Worm (Caenorhabditis elegans) whole organism, young adult: ENCODE results near the gene mars-1.

Experiments
- C17E4.6 ChIP-seq: fragments of 200-800 bp; sonication (Bioruptor generic); IDR thresholded peaks from 2 replicates; pipeline ENCODE4 v1.3.6; 2022; ENCODE audit warnings: missing genetic modification reagents, missing genetic modification characterization, missing compliant biosample characterization
- K12H6.12 ChIP-seq: fragments of 200-800 bp; sonication (Bioruptor generic); optimal IDR thresholded peaks from 2 replicates; lab custom pipeline; 2018; ENCODE audit warnings: mild to moderate bottlenecking, missing genetic modification characterization, missing compliant biosample characterization
- T26A5.8 ChIP-seq: sonication (generic microtip); optimal IDR thresholded peaks from 2 replicates; lab custom pipeline; 2016; ENCODE audit warnings: missing genetic modification characterization, missing compliant biosample characterization
- Y53G8AR.9 ChIP-seq: fragments of 200-800 bp; sonication (Bioruptor generic); conservative IDR thresholded peaks from 2 replicates; pipeline ENCODE4 v1.3.6; 2022; ENCODE audit warnings: missing genetic modification reagents, missing genetic modification characterization, missing compliant biosample characterization
- Y56A3A.18 ChIP-seq: fragments of 200-800 bp; sonication (Bioruptor generic); IDR thresholded peaks from 2 replicates; pipeline ENCODE4 v1.3.6; 2022; ENCODE audit warnings: missing genetic modification reagents, missing genetic modification characterization, missing compliant biosample characterization
- Y95B8A.8 ChIP-seq: fragments of 200-800 bp; sonication (Bioruptor generic); IDR thresholded peaks from 2 replicates; pipeline ENCODE4 v1.3.6; 2022; ENCODE audit warnings: missing genetic modification reagents, missing genetic modification characterization, missing compliant biosample characterization
- akir-1 ChIP-seq: fragments of 200-800 bp; sonication (Bioruptor generic); optimal IDR thresholded peaks from 2 replicates; lab custom pipeline; 2018; ENCODE audit warnings: mild to moderate bottlenecking, missing genetic modification characterization, moderate library complexity, missing compliant biosample characterization
- ama-1 ChIP-seq, 3 experiments: fragments of 150-350 bp in 1 of 3; sonication (generic microtip) in 2 of 3; optimal IDR thresholded peaks; 2 replicates each; lab custom pipeline; 2014 to 2018; ENCODE audit warnings: missing biosample characterization in 2 of 3, missing genetic modification characterization in 2 of 3, missing genetic modification reagents in 2 of 3
- atf-7 ChIP-seq: sonication (generic microtip); optimal IDR thresholded peaks from 2 replicates; lab custom pipeline; 2017; ENCODE audit warnings: mild to moderate bottlenecking, missing genetic modification characterization, missing compliant biosample characterization
- athp-1 ChIP-seq: sonication (generic microtip); optimal IDR thresholded peaks from 2 replicates; lab custom pipeline; 2017; ENCODE audit warnings: mild to moderate bottlenecking, missing genetic modification characterization, missing compliant biosample characterization
- attf-5 ChIP-seq: fragments of 200-800 bp; sonication (Bioruptor generic); optimal IDR thresholded peaks from 2 replicates; lab custom pipeline; 2018; ENCODE audit warnings: mild to moderate bottlenecking, missing genetic modification characterization, missing compliant biosample characterization
- bed-1 ChIP-seq: fragments of 200-800 bp; sonication (Bioruptor generic); IDR thresholded peaks from 2 replicates; pipeline ENCODE4 v1.3.6; 2022; ENCODE audit warnings: missing genetic modification reagents, missing genetic modification characterization, missing compliant biosample characterization
- cebp-1 ChIP-seq, 2 experiments: fragments of 200-800 bp in 1 of 2; sonication (Bioruptor generic) in 1 of 2; sonication (generic microtip) in 1 of 2; IDR thresholded peaks in 1 of 2; optimal IDR thresholded peaks in 1 of 2; 2 replicates each; pipeline versions ENCODE4 v1.3.6 to Lab custom; 2017 to 2022; ENCODE audit warnings: missing compliant biosample characterization in 2 of 2, missing genetic modification characterization in 2 of 2, mild to moderate bottlenecking in 1 of 2, missing genetic modification reagents in 1 of 2, moderate library complexity in 1 of 2
- ceh-100 ChIP-seq: fragments of 200-800 bp; sonication (Bioruptor generic); IDR thresholded peaks from 2 replicates; pipeline ENCODE4 v1.3.6; 2022; ENCODE audit warnings: missing genetic modification reagents, missing genetic modification characterization, missing compliant biosample characterization
- ceh-27 ChIP-seq: fragments of 200-800 bp; sonication (Bioruptor generic); optimal IDR thresholded peaks from 2 replicates; lab custom pipeline; 2018; ENCODE audit warnings: mild to moderate bottlenecking, missing genetic modification characterization, moderate library complexity, missing compliant biosample characterization
- chd-7 ChIP-seq: sonication (generic microtip); optimal IDR thresholded peaks from 2 replicates; lab custom pipeline; 2016; ENCODE audit warnings: mild to moderate bottlenecking, missing genetic modification characterization, moderate library complexity, missing compliant biosample characterization
- dox-1 ChIP-seq: fragments of 200-800 bp; sonication (Bioruptor generic); IDR thresholded peaks from 2 replicates; pipeline ENCODE4 v1.3.6; 2022; ENCODE audit warnings: missing genetic modification reagents, missing genetic modification characterization, missing compliant biosample characterization
- efl-1 ChIP-seq: fragments of 150-350 bp; optimal IDR thresholded peaks from 2 replicates; lab custom pipeline; 2014; ENCODE audit warnings: missing biosample characterization, missing genetic modification reagents, missing genetic modification characterization
- ets-4 ChIP-seq: fragments of 200-800 bp; sonication (Bioruptor generic); optimal IDR thresholded peaks from 2 replicates; lab custom pipeline; 2018; ENCODE audit warnings: mild to moderate bottlenecking, missing genetic modification characterization, missing compliant biosample characterization
- fkh-3 ChIP-seq: sonication (generic microtip); optimal IDR thresholded peaks from 2 replicates; lab custom pipeline; 2016; ENCODE audit warnings: mild to moderate bottlenecking, missing genetic modification characterization, missing compliant biosample characterization
- hlh-26 ChIP-seq: fragments of 200-800 bp; sonication (Bioruptor generic); conservative IDR thresholded peaks from 2 replicates; pipeline ENCODE4 v1.3.6; 2022; ENCODE audit warnings: missing genetic modification reagents, missing genetic modification characterization, missing compliant biosample characterization
- hmg-1.2 ChIP-seq: fragments of 200-800 bp; sonication (Bioruptor generic); IDR thresholded peaks from 2 replicates; pipeline ENCODE4 v1.3.6; 2022; ENCODE audit warnings: missing genetic modification reagents, missing genetic modification characterization, missing compliant biosample characterization
- hmg-20 ChIP-seq: fragments of 200-800 bp; sonication (Bioruptor generic); IDR thresholded peaks from 2 replicates; pipeline ENCODE4 v1.3.6; 2022; ENCODE audit warnings: missing genetic modification reagents, missing genetic modification characterization, missing compliant biosample characterization
- hsf-1 ChIP-seq: fragments of 200-800 bp; sonication (Bioruptor generic); IDR thresholded peaks from 2 replicates; pipeline ENCODE4 v1.3.6; 2022; ENCODE audit warnings: missing genetic modification reagents, missing genetic modification characterization, missing compliant biosample characterization
- let-607 ChIP-seq, 2 experiments: fragments of 200-800 bp in 1 of 2; sonication (Bioruptor generic) in 1 of 2; sonication (generic microtip) in 1 of 2; optimal IDR thresholded peaks; 2 replicates each; lab custom pipeline; 2016 to 2018; ENCODE audit warnings: mild to moderate bottlenecking in 2 of 2, missing compliant biosample characterization in 2 of 2, missing genetic modification characterization in 2 of 2, moderate library complexity in 2 of 2, missing genotype in 1 of 2
- lin-26 ChIP-seq: fragments of 200-800 bp; sonication (Bioruptor generic); IDR thresholded peaks from 2 replicates; pipeline ENCODE4 v1.3.6; 2022; ENCODE audit warnings: missing genetic modification reagents, missing genetic modification characterization, missing compliant biosample characterization
- madf-10 ChIP-seq: sonication (generic microtip); optimal IDR thresholded peaks from 2 replicates; lab custom pipeline; 2016; ENCODE audit warnings: mild to moderate bottlenecking, missing genetic modification characterization, missing compliant biosample characterization
- mcd-1 ChIP-seq: fragments of 200-800 bp; sonication (Bioruptor generic); IDR thresholded peaks from 2 replicates; pipeline ENCODE4 v1.3.6; 2022; ENCODE audit warnings: missing genetic modification reagents, missing genetic modification characterization, missing compliant biosample characterization
- mel-28 ChIP-seq: sonication (generic microtip); optimal IDR thresholded peaks from 2 replicates; lab custom pipeline; 2016; ENCODE audit warnings: borderline replicate concordance, mild to moderate bottlenecking, missing genetic modification characterization, missing compliant biosample characterization
- nfya-1 ChIP-seq: sonication (generic microtip); optimal IDR thresholded peaks from 2 replicates; lab custom pipeline; 2017; ENCODE audit warnings: antibody characterized with exemption, missing compliant biosample characterization, missing genetic modification characterization, borderline replicate concordance; ENCODE audit not compliant: insufficient read depth
- nhr-120 ChIP-seq: fragments of 200-800 bp; sonication (Bioruptor generic); IDR thresholded peaks from 2 replicates; pipeline ENCODE4 v1.3.6; 2022; ENCODE audit warnings: missing genetic modification characterization, missing compliant biosample characterization
- nhr-27 ChIP-seq: fragments of 200-800 bp; sonication (Bioruptor generic); optimal IDR thresholded peaks from 2 replicates; lab custom pipeline; 2018; ENCODE audit warnings: mild to moderate bottlenecking, missing genetic modification characterization, moderate library complexity, missing compliant biosample characterization
- nhr-80 ChIP-seq: sonication (generic microtip); optimal IDR thresholded peaks from 2 replicates; lab custom pipeline; 2016; ENCODE audit warnings: missing genetic modification characterization, missing compliant biosample characterization
- pbrm-1 ChIP-seq: fragments of 200-800 bp; sonication (Bioruptor generic); IDR thresholded peaks from 2 replicates; pipeline ENCODE4 v1.3.6; 2022; ENCODE audit warnings: missing genetic modification reagents, missing genetic modification characterization, missing compliant biosample characterization
- pha-4 ChIP-seq: fragments of 150-350 bp; sonication (generic microtip); optimal IDR thresholded peaks from 2 replicates; lab custom pipeline; 2014; ENCODE audit warnings: missing biosample characterization, missing genetic modification reagents, missing genetic modification characterization
- rec-8 ChIP-seq, 2 experiments: sonication (generic microtip); optimal IDR thresholded peaks; 2 replicates each; lab custom pipeline; 2016; ENCODE audit warnings: mild to moderate bottlenecking in 2 of 2, missing genetic modification characterization in 2 of 2, missing genetic modification reagents in 2 of 2, missing genotype in 2 of 2, missing biosample characterization in 1 of 2, missing compliant biosample characterization in 1 of 2, moderate library complexity in 1 of 2
- repo-1 ChIP-seq: sonication (generic microtip); optimal IDR thresholded peaks from 2 replicates; lab custom pipeline; 2017; ENCODE audit warnings: mild to moderate bottlenecking, missing genetic modification characterization, missing compliant biosample characterization
- rpc-1 ChIP-seq, 2 experiments: fragments of 150-350 bp in 1 of 2; sonication (generic microtip) in 1 of 2; optimal IDR thresholded peaks; 2 replicates each; lab custom pipeline; 2014 to 2018; ENCODE audit warnings: missing biosample characterization in 1 of 2, missing genetic modification characterization in 1 of 2, missing genetic modification reagents in 1 of 2, missing genotype in 1 of 2
- snpc-4 ChIP-seq, 5 experiments: fragments of 150-350 bp in 1 of 5; sonication (generic microtip) in 4 of 5; optimal IDR thresholded peaks; 2 replicates each; lab custom pipeline; 2014 to 2018; ENCODE audit warnings: missing genetic modification characterization in 5 of 5, missing biosample characterization in 3 of 5, antibody characterized with exemption in 2 of 5, mild to moderate bottlenecking in 2 of 5, missing compliant biosample characterization in 2 of 5, missing genotype in 2 of 5, moderate library complexity in 2 of 5, missing genetic modification reagents in 1 of 5
- somi-1 ChIP-seq: fragments of 200-800 bp; sonication (Bioruptor generic); optimal IDR thresholded peaks from 2 replicates; lab custom pipeline; 2018; ENCODE audit warnings: mild to moderate bottlenecking, missing genetic modification characterization, missing compliant biosample characterization
- sptf-2 ChIP-seq: fragments of 200-800 bp; sonication (Bioruptor generic); optimal IDR thresholded peaks from 2 replicates; lab custom pipeline; 2018; ENCODE audit warnings: mild to moderate bottlenecking, missing genetic modification characterization, missing compliant biosample characterization
- tbp1 ChIP-seq: fragments of 200-800 bp; sonication (Bioruptor generic); optimal IDR thresholded peaks from 2 replicates; lab custom pipeline; 2018; ENCODE audit warnings: mild to moderate bottlenecking, missing genetic modification characterization, missing compliant biosample characterization
- zfh-2 ChIP-seq: fragments of 200-800 bp; sonication (Bioruptor generic); conservative IDR thresholded peaks from 2 replicates; pipeline ENCODE4 v1.3.6; 2022; ENCODE audit warnings: missing genetic modification reagents, missing genetic modification characterization, missing compliant biosample characterization
- zim-3 ChIP-seq: sonication (generic microtip); optimal IDR thresholded peaks from 2 replicates; lab custom pipeline; 2017; ENCODE audit warnings: mild to moderate bottlenecking, missing genetic modification characterization, moderate library complexity, missing compliant biosample characterization
- ztf-28 ChIP-seq: fragments of 200-800 bp; sonication (Bioruptor generic); IDR thresholded peaks from 2 replicates; pipeline ENCODE4 v1.3.6; 2022; ENCODE audit warnings: missing genetic modification reagents, missing genetic modification characterization, missing compliant biosample characterization

mars-1 gene

DNA sequence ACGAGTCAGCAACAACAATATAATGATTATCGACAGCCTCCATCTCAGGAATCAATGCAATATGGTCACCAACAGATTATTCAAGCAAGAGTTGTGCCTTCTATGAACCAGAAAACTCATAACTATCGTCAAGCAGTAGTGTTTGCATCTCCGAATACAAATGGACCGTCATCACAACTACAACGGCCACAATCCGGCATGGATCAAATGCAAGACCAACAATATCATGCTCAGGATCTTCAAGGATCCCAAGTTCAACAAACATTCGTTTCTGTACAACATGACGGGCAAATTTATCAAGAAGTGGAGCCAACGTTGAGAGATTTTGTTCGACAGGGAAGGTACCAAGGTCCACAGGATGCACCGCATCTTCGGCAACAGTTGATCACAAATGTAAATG lies 38.2 kb downstream of the mars-1 start:
- TF ChIP-seq nfya-1 (no peak), zim-3 (tag; lab: Kevin White, UChicago) (no peak), Y56A3A.18 (GFP tag; lab: Robert Waterston, UW) (no peak), ceh-100 (GFP tag; lab: Robert Waterston, UW) (no peak), lin-26 (GFP tag; lab: Robert Waterston, UW) (no peak), mel-28 (tag; lab: Kevin White, UChicago) (no peak), chd-7 (tag; lab: Kevin White, UChicago) (no peak), nhr-27 (tag; lab: Kevin White, UChicago) (no peak), rec-8 (tag; optimal IDR thresholded peaks at IDR 0.05; lab: Kevin White, UChicago) (no peak), pha-4 (tag; lab: Kevin White, UChicago) (no peak), hsf-1 (no peak), madf-10 (tag; lab: Kevin White, UChicago) (no peak), bed-1 (no peak), ets-4 (GFP tag; lab: Kevin White, UChicago) (no peak)

DNA sequence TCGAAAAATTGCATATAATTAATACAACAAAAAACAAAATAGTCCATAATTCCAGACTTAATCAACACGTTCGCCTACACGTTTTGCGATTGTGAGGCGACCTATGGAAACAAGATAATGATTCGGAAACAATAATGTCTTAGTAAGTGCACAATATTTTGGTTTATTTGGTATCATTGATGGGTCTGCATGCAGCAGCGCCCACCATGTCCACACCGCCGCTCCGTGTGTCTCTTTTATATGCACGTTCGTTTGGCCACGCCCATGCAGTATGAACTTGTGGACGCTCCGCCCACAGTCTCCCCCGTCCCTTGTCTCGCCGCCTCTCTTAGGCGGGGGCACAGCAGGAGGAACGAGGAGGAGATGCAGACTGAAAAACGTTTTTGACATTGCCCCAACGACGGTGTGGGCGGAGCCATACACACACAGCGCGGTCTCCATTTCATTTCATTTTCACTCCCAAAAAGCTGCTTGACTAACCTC lies 41.1 kb downstream of the mars-1 start, which contains the start of gene mig-38:
Gene mig-38, plus strand, starts transcription at position 54 of the 483 bp plus-strand sequence.
- TF ChIP-seq efl-1 (GFP tag; lab: Kevin White, UChicago) (no peak), hmg-1.2 (GFP tag; lab: Robert Waterston, UW) (peak; percentile 41; the same call in 1 of the 2 replicates), T26A5.8 (tag; lab: Kevin White, UChicago) (no peak), ceh-27 (peak; percentile 11), somi-1 (GFP tag; lab: Kevin White, UChicago) (peak; percentile 22), ztf-28 (GFP tag; lab: Robert Waterston, UW) (no peak), sptf-2 (GFP tag; lab: Kevin White, UChicago) (peak; percentile 25), snpc-4 (GFP tag; optimal IDR thresholded peaks at IDR 0.05; lab: Kevin White, UChicago) (no peak), snpc-4 (tag; optimal IDR thresholded peaks at IDR 0.05; lab: Kevin White, UChicago) (peak in 1 of 4 experiments; percentile 4), rpc-1 (optimal IDR thresholded peaks at IDR 0.05; lab: Kevin White, UChicago) (no peak), rpc-1 (tag; optimal IDR thresholded peaks at IDR 0.05; lab: Kevin White, UChicago) (no peak), attf-5 (peak; percentile 40), K12H6.12 (tag; lab: Kevin White, UChicago) (peak; percentile 52), chd-7 (tag; lab: Kevin White, UChicago) (peak; percentile 48), C17E4.6 (0 out of 2 replicates have a peak, but pooled peaks have one; percentile 20), tbp1 (GFP tag; lab: Kevin White, UChicago) (peak; percentile 10), hlh-26 (GFP tag; lab: Robert Waterston, UW) (no peak), ama-1 (optimal IDR thresholded peaks at IDR 0.05; lab: Kevin White, UChicago) (peak; percentile 89), ama-1 (GFP tag; optimal IDR thresholded peaks at IDR 0.05; lab: Kevin White, UChicago) (no peak), mcd-1 (peak; percentile 48; the same call in 1 of the 2 replicates), nhr-120 (GFP tag; lab: Robert Waterston, UW) (no peak), athp-1 (tag; lab: Kevin White, UChicago) (peak; percentile 29), cebp-1 (GFP tag; IDR thresholded peaks at IDR 0.05; lab: Robert Waterston, UW) (no peak), cebp-1 (tag; optimal IDR thresholded peaks at IDR 0.05; lab: Kevin White, UChicago) (peak; percentile 54), nhr-80 (tag; lab: Kevin White, UChicago) (peak; percentile 75), zfh-2 (peak; percentile 94), dox-1 (GFP tag; lab: Robert Waterston, UW) (peak; percentile 55), akir-1 (GFP tag; lab: Kevin White, UChicago) (peak; percentile 3), atf-7 (tag; lab: Kevin White, UChicago) (peak; percentile 22), let-607 (tag; optimal IDR thresholded peaks at IDR 0.05; lab: Kevin White, UChicago) (peak in 1 of 2 experiments; percentile 10), repo-1 (tag; lab: Kevin White, UChicago) (peak; percentile 47), hmg-20 (GFP tag; lab: Robert Waterston, UW) (no peak), Y53G8AR.9 (GFP tag; lab: Robert Waterston, UW) (no peak; the same call in 1 of the 2 replicates), Y95B8A.8 (GFP tag; lab: Robert Waterston, UW) (0 out of 2 replicates have a peak, but pooled peaks have one; percentile 13), fkh-3 (tag; lab: Kevin White, UChicago) (no peak), pbrm-1 (no peak)
